Worm (Caenorhabditis elegans): ENCODE measurements around the gene npr-16.

npr-16 gene

DNA sequence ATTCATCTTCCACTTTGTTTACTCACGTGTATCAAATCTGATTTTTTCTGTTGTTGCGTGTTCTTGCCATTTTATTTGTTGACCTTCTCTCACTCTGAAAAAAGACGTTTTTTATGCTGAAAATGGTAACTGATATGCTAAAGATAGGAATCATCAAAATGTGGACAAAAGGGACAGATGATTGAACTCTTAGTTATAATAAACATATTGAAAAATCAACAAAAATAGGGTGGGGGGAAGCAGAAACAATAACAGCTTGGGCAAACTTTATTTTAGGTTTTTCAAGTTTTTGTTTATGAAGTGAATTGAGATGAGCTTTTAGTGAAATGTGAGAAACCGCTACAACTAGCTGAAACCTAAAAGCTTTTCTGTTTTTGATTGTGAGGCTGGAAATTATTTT is 14.3 kb downstream of the npr-16 start, which contains the start of gene F56B6.6 (continued):
- no peak for TF ChIP-seq cebp-1 (GFP tag; IDR thresholded peaks at IDR 0.05)
- no peak for TF ChIP-seq cebp-1 (tag; optimal IDR thresholded peaks at IDR 0.05)
- no peak for TF ChIP-seq ceh-27 (GFP tag; optimal IDR thresholded peaks at IDR 0.05)
- TF ChIP-seq F22D6.2 (tag; optimal IDR thresholded peaks at IDR 0.05), result no peak

ce11 chrX:3534218-3534617 is 15.6 kb downstream of the npr-16 start:
- TF ChIP-seq zfh-2 (GFP tag; conservative IDR thresholded peaks at IDR 0.05) (no peak), lin-40 (tag; optimal IDR thresholded peaks at IDR 0.05) (peak; percentile 34), atf-7 (tag; optimal IDR thresholded peaks at IDR 0.05) (peak; percentile 8), dox-1 (GFP tag; IDR thresholded peaks at IDR 0.05) (peak; percentile 71), tbp1 (GFP tag; optimal IDR thresholded peaks at IDR 0.05) (peak; percentile 24), nhr-80 (tag; optimal IDR thresholded peaks at IDR 0.05) (peak; percentile 95), ets-4 (GFP tag; optimal IDR thresholded peaks at IDR 0.05) (peak; percentile 40), cebp-1 (GFP tag; IDR thresholded peaks at IDR 0.05) (no peak), cebp-1 (tag; optimal IDR thresholded peaks at IDR 0.05) (peak; percentile 60), pha-4 (tag; optimal IDR thresholded peaks at IDR 0.05) (peak; percentile 21), let-607 (tag; optimal IDR thresholded peaks at IDR 0.05) (peak in 1 of 2 experiments; percentile 38), sptf-2 (GFP tag; optimal IDR thresholded peaks at IDR 0.05) (no peak), ama-1 (optimal IDR thresholded peaks at IDR 0.05) (no peak), ama-1 (GFP tag; optimal IDR thresholded peaks at IDR 0.05) (no peak), bed-1 (GFP tag; IDR thresholded peaks at IDR 0.05) (no peak)

ce11 chrX:3535505-3535904 is 16.9 kb downstream of the npr-16 start:
- TF ChIP-seq Y67H2A.10 (GFP tag; conservative IDR thresholded peaks at IDR 0.05) (no peak), ztf-18 (tag; optimal IDR thresholded peaks at IDR 0.05) (no peak), egl-44 (GFP tag; IDR thresholded peaks at IDR 0.05) (no peak), unc-62 (GFP tag; optimal IDR thresholded peaks at IDR 0.05) (no peak), F10E7.11 (tag; optimal IDR thresholded peaks at IDR 0.05) (no peak), sea-2 (GFP tag; IDR thresholded peaks at IDR 0.05) (no peak), attf-5 (GFP tag; optimal IDR thresholded peaks at IDR 0.05) (no peak), cebp-2 (GFP tag; IDR thresholded peaks at IDR 0.05) (no peak), K12H6.12 (tag; optimal IDR thresholded peaks at IDR 0.05) (no peak)

ce11 chrX:3536302-3537251 is 18.0 kb downstream of the npr-16 start:
- TF ChIP-seq nhr-80 (tag; optimal IDR thresholded peaks at IDR 0.05) (peak; percentile 10), akir-1 (GFP tag; optimal IDR thresholded peaks at IDR 0.05) (no peak), hsf-1 (GFP tag; IDR thresholded peaks at IDR 0.05) (peak; percentile 80)

DNA sequence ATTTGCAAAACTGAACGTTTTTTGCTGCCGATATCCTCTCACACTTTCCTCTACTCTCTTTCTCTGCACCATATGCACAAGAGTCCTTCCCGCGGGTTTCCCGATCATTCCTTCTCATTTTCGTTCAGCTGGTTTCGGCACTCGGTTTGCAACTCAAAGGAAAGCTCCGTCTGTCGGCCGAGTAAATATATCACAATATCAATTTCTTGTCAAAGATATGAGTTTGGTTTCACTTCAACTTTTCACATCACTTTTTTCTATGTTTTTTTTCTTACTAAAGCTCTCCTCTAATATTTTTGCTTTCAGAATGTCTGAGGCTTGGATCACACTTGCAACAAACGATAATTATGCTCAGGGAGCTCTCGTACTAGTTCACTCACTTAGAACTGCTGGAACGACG is 18.7 kb downstream of the npr-16 start, which contains the start of gene gyg-1:
Gene gyg-1, plus strand, starts transcription at position 301 of the 400 bp plus-strand sequence.
- no peak for TF ChIP-seq nhr-179 (tag; optimal IDR thresholded peaks at IDR 0.05)
- no peak for TF ChIP-seq F22D6.2 (tag; optimal IDR thresholded peaks at IDR 0.05)
- no peak for TF ChIP-seq T07F8.4 (tag; optimal IDR thresholded peaks at IDR 0.05)
- TF ChIP-seq ceh-40 (GFP tag; IDR thresholded peaks at IDR 0.05), result no peak
- no peak for TF ChIP-seq nhr-120 (GFP tag; IDR thresholded peaks at IDR 0.05)
- no peak for TF ChIP-seq pbrm-1 (GFP tag; IDR thresholded peaks at IDR 0.05)
- no peak for TF ChIP-seq Y56A3A.18 (GFP tag; IDR thresholded peaks at IDR 0.05)
- TF ChIP-seq ama-1 (optimal IDR thresholded peaks at IDR 0.05), result no peak
- TF ChIP-seq ama-1 (GFP tag; optimal IDR thresholded peaks at IDR 0.05), result no peak
- TF ChIP-seq let-607 (tag; optimal IDR thresholded peaks at IDR 0.05), result no peak
- no peak for TF ChIP-seq B0261.1 (tag; optimal IDR thresholded peaks at IDR 0.05)
- TF ChIP-seq nhr-80 (tag; optimal IDR thresholded peaks at IDR 0.05), result no peak
- no peak for TF ChIP-seq lin-54 (GFP tag; optimal IDR thresholded peaks at IDR 0.05)
- TF ChIP-seq F57C9.4 (tag; optimal IDR thresholded peaks at IDR 0.05), result no peak
- TF ChIP-seq Y95B8A.8 (GFP tag; IDR thresholded peaks at IDR 0.05), result no peak
- no peak for TF ChIP-seq pha-4 (tag; optimal IDR thresholded peaks at IDR 0.05)
- TF ChIP-seq chd-7 (tag; optimal IDR thresholded peaks at IDR 0.05), result no peak
- no peak for TF ChIP-seq ekl-4 (GFP tag; IDR thresholded peaks at IDR 0.05)

All from whole organism, young adult.